Fruit fly (Drosophila melanogaster): ENCODE results near the gene CG43307.

CG43307 gene

dm6 chr2L:5793098-5793497 is 18.3 kb upstream of the CG43307 start:
- no peak for TF ChIP-seq insv (optimal IDR thresholded peaks at IDR 0.05)

DNA sequence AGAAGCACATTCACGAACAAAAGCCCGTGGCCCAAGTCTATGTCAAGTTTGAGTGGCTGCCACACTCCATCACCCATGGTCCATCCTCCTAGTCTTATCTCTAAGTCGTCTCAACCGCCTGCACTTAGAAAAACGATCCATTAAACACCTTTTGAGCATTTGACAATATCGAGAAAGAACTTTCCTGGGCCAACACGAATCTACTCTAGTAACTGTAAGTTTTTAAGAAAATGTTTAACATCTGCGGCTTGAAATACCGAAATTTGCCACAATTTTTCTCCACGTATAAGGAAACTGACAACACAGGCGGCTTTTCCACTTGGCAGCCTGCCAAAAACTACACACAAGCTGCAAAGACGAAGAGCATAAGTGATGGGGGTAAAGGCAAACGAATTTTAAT is 16.2 kb upstream of the CG43307 start:
- TF ChIP-seq h (optimal IDR thresholded peaks at IDR 0.05) (no peak), Sin3A (optimal IDR thresholded peaks at IDR 0.05) (no peak), psq (optimal IDR thresholded peaks at IDR 0.05) (no peak), Myc (optimal IDR thresholded peaks at IDR 0.05) (no peak), insv (optimal IDR thresholded peaks at IDR 0.05) (no peak), ttk (optimal IDR thresholded peaks at IDR 0.05) (no peak)

- TF ChIP-seq insv (optimal IDR thresholded peaks at IDR 0.05) (no peak), Myc (optimal IDR thresholded peaks at IDR 0.05) (no peak), psq (optimal IDR thresholded peaks at IDR 0.05) (no peak), Sin3A (optimal IDR thresholded peaks at IDR 0.05) (no peak), h (optimal IDR thresholded peaks at IDR 0.05) (no peak), ttk (optimal IDR thresholded peaks at IDR 0.05) (no peak)
These were observed 13.4 kb upstream of the CG43307 start for dm6 chr2L:5797977-5798376.

dm6 chr2L:5798629-5799028 is 12.7 kb upstream of the CG43307 start:
- TF ChIP-seq Sin3A (optimal IDR thresholded peaks at IDR 0.05) (no peak), Myc (optimal IDR thresholded peaks at IDR 0.05) (no peak), h (optimal IDR thresholded peaks at IDR 0.05) (no peak), insv (optimal IDR thresholded peaks at IDR 0.05) (no peak), psq (optimal IDR thresholded peaks at IDR 0.05) (no peak), ttk (optimal IDR thresholded peaks at IDR 0.05) (no peak)

- TF ChIP-seq insv (optimal IDR thresholded peaks at IDR 0.05) (no peak), psq (optimal IDR thresholded peaks at IDR 0.05) (no peak), h (optimal IDR thresholded peaks at IDR 0.05) (no peak), Sin3A (optimal IDR thresholded peaks at IDR 0.05) (no peak), ttk (optimal IDR thresholded peaks at IDR 0.05) (no peak), Myc (optimal IDR thresholded peaks at IDR 0.05) (no peak)
These were observed 11.7 kb upstream of the CG43307 start, which contains the start of gene CG9171 for dm6 chr2L:5799435-5800387. Gene CG9171, minus strand, starts transcription at chr2L:5800253.

DNA sequence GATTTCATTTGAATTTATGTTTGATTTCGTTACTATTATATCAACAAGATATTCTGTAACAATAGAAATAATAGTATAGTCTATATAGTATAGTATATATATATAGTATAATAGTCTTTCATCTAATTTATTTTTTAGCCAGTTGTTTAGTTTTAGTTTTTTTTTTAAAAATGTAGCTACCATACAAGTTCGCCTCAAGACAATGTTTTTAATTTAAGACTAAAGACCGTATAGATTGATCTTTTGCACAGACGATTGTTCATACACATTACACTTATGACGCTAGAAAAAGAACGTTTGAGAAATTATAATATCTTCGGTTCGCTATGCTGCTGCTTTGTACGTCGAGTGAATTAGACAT is 11.0 kb upstream of the CG43307 start:
- TF ChIP-seq Myc (optimal IDR thresholded peaks at IDR 0.05): no peak

DNA sequence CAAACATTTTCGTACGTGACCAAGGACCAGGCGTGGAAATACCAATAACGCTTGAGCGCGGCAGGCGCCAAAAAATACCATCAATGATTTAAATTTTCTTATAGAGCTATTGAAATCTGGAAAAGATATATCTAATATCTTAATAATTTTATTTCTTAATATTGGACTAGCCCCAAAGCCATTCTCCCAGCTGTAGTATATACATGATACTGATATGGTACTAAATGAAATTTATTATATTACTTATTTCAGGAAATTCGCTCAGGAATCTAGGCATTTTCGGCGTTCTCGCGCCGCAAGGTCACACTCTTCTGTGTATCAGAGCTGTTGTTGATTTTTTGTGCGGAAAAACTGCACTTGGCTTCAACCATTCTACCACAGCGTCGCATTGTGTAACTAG is 9.4 kb upstream of the CG43307 start, which contains the start of the genes CG14005 and CG7239:
Gene CG14005, minus strand, starts transcription at position 50 of the 400 bp plus-strand sequence.
Gene CG7239, plus strand, starts transcription at position 295 of the 400 bp plus-strand sequence.
- TF ChIP-seq Sin3A (optimal IDR thresholded peaks at IDR 0.05) (no peak), insv (optimal IDR thresholded peaks at IDR 0.05) (no peak), ttk (optimal IDR thresholded peaks at IDR 0.05) (no peak), Myc (optimal IDR thresholded peaks at IDR 0.05) (no peak), h (optimal IDR thresholded peaks at IDR 0.05) (no peak), psq (optimal IDR thresholded peaks at IDR 0.05) (no peak)

- no peak for TF ChIP-seq ttk (optimal IDR thresholded peaks at IDR 0.05)
- no peak for TF ChIP-seq psq (optimal IDR thresholded peaks at IDR 0.05)
- no peak for TF ChIP-seq Sin3A (optimal IDR thresholded peaks at IDR 0.05)
- no peak for TF ChIP-seq insv (optimal IDR thresholded peaks at IDR 0.05)
- TF ChIP-seq h (optimal IDR thresholded peaks at IDR 0.05): no peak
- no peak for TF ChIP-seq Myc (optimal IDR thresholded peaks at IDR 0.05)
These were observed 7.3 kb upstream of the CG43307 start for dm6 chr2L:5804077-5804476.

DNA sequence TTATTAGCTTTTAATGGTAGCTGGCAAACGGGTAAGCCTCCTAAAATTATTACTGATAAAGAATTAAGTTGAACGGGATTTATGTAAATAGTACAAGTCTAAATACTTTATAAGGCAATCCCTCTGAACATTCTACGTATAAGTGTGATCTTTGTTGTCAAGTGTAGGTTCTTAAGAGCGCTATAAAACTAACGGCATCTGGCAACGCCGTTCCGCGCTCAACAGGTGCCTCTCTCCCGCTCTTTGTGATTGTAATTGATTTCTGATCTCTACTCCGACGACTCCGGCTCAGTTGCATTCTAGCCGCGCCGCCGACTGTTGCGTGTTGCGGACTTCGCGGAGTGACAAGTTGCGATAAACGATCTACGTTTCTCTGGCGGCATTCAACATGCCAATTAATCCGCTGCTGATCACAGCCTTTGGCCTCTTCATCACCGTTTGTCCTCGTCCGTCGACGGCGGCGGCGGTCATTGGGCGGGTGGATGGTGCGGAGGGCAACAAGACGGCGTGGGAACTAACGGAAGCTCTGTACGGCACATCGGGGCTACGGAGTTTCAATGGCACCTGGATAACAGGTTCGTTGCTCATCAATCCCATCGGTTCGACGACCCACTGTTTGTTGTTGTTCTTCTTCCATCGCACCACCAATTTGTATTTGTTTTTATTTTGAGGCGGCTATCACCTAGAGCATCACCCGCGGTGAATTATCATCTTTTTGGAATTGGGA is 6.1 kb upstream of the CG43307 start, which contains the start of gene CG11034:
Gene CG11034, plus strand, starts transcription at position 305 of the 727 bp plus-strand sequence.
- TF ChIP-seq insv (optimal IDR thresholded peaks at IDR 0.05) (no peak), Sin3A (optimal IDR thresholded peaks at IDR 0.05) (no peak), psq (optimal IDR thresholded peaks at IDR 0.05) (no peak), Myc (optimal IDR thresholded peaks at IDR 0.05) (no peak), ttk (optimal IDR thresholded peaks at IDR 0.05) (no peak), h (optimal IDR thresholded peaks at IDR 0.05) (no peak)

- TF ChIP-seq insv (optimal IDR thresholded peaks at IDR 0.05) (no peak), Sin3A (optimal IDR thresholded peaks at IDR 0.05) (no peak), psq (optimal IDR thresholded peaks at IDR 0.05) (no peak)
These were observed 7.0 kb downstream of the CG43307 start, which contains the start of gene COX6CL for dm6 chr2L:5818343-5818742. Gene COX6CL, minus strand, starts transcription at chr2L:5818443.

DNA sequence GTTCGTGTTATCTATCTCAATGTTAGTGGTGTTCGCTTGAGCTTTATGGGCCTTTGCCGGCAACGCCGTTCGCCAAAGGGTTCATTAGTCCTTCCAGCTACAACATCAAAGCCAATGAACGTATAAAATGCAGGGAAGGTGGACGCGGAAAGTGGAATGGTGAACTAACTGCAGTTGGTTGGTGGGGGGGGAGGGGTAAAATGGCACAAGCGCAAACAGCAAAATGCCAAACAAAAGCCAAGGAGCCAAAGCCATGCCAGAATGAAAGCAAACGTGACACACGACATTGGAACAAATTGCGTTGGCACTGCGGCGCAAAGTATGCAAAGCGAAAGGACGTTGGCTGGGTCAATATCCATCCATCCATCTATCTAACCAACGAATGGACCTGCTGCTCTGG is 9.6 kb downstream of the CG43307 start:
- TF ChIP-seq Myc (optimal IDR thresholded peaks at IDR 0.05) (no peak), psq (optimal IDR thresholded peaks at IDR 0.05) (no peak), ttk (optimal IDR thresholded peaks at IDR 0.05) (no peak), Sin3A (optimal IDR thresholded peaks at IDR 0.05) (no peak), insv (optimal IDR thresholded peaks at IDR 0.05) (no peak), h (optimal IDR thresholded peaks at IDR 0.05) (no peak)

dm6 chr2L:5823704-5824103 is 12.3 kb downstream of the CG43307 start, which contains the start of gene TrissinR:
Gene TrissinR, plus strand, starts transcription at chr2L:5824004.
- no peak for TF ChIP-seq Myc (optimal IDR thresholded peaks at IDR 0.05)
- no peak for TF ChIP-seq h (optimal IDR thresholded peaks at IDR 0.05)
- TF ChIP-seq ttk (optimal IDR thresholded peaks at IDR 0.05): no peak
- TF ChIP-seq psq (optimal IDR thresholded peaks at IDR 0.05): no peak
- TF ChIP-seq insv (optimal IDR thresholded peaks at IDR 0.05): no peak
- TF ChIP-seq Sin3A (optimal IDR thresholded peaks at IDR 0.05): no peak
